Fruit fly (Drosophila melanogaster): Measurements from ENCODE around the gene x16.

x16 gene

DNA sequence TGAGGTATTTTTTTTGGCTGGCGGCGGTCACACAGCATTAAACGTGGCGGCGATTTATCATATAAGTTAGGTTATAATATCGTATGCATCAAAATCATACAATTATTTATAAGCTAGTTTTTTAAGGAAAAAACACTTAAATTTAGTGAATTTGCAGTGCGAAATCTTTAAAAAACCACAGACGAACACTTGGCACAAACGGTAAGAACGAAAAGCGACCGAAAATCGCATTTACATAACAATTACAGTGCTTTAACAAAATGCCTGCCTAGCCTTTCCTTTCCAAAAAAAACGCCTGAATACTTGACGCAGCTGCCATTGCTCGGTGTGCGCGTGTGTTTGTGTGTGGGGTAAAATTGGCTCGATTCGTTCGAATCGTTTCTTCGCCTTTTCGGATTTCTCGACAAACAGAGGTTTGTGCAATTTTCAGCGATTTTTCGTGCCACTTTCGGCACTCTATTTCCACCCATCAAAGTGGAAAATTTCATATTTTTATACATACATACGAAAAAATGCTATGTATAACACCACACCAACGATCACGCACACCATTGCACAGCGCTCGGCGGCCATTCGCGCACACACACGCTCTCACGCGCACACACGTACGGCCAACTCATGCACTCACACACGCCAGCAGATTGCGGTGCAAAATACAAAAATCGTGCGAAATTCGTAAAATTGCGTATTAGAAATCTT lies 800 bp upstream of the x16 start, which contains the start of gene Hrb27C:
TSS of gene Hrb27C (plus strand) at position 44 of the 699 bp plus-strand sequence.
- TF ChIP-seq Hr78 (GFP tag; optimal IDR thresholded peaks at IDR 0.05) = no peak
- TF ChIP-seq ap (GFP tag; IDR thresholded peaks at IDR 0.05) = no peak
- TF ChIP-seq sisA (GFP tag; IDR thresholded peaks at IDR 0.05) = no peak
- no peak for TF ChIP-seq dysf (GFP tag; IDR thresholded peaks at IDR 0.05)
- TF ChIP-seq lov (optimal IDR thresholded peaks at IDR 0.05) = no peak
- TF ChIP-seq lov (GFP tag; IDR thresholded peaks at IDR 0.05) = no peak
- TF ChIP-seq NC2β (GFP tag; optimal IDR thresholded peaks at IDR 0.05) = no peak
- no peak for TF ChIP-seq CG16813 (GFP tag; IDR thresholded peaks at IDR 0.05; ENCODE audit: partially characterized antibody)
- no peak for TF ChIP-seq CG4707 (GFP tag; optimal IDR thresholded peaks at IDR 0.05)
- no peak for TF ChIP-seq Sox100B (GFP tag; optimal IDR thresholded peaks at IDR 0.05)
- TF ChIP-seq lola (GFP tag; optimal IDR thresholded peaks at IDR 0.05) = no peak
- TF ChIP-seq Hr39 (optimal IDR thresholded peaks at IDR 0.05) = peak; percentile 50
- no peak for TF ChIP-seq repo (GFP tag; optimal IDR thresholded peaks at IDR 0.05)
- peak; percentile 96 for TF ChIP-seq CG15479 (GFP tag; optimal IDR thresholded peaks at IDR 0.05)
- TF ChIP-seq ara (GFP tag; IDR thresholded peaks at IDR 0.05) = no peak
- TF ChIP-seq Bgb (GFP tag; IDR thresholded peaks at IDR 0.05; ENCODE audit: partially characterized antibody) = peak; percentile 40; the same call in 1 of the 2 replicates
- peak; percentile 50; the same call in 1 of the 3 replicates for TF ChIP-seq Dbx (GFP tag; IDR thresholded peaks at IDR 0.05)
- TF ChIP-seq CG2120 (GFP tag; optimal IDR thresholded peaks at IDR 0.05) = no peak
- TF ChIP-seq salm (tag; optimal IDR thresholded peaks at IDR 0.05) = peak; percentile 9
- no peak for TF ChIP-seq nau (GFP tag; optimal IDR thresholded peaks at IDR 0.05)
- TF ChIP-seq luna (GFP tag; optimal IDR thresholded peaks at IDR 0.05) = no peak
- TF ChIP-seq Blimp-1 (GFP tag; optimal IDR thresholded peaks at IDR 0.05) = no peak
- no peak for TF ChIP-seq CG17829 (tag; optimal IDR thresholded peaks at IDR 0.05)
- TF ChIP-seq Nf-YB (GFP tag; optimal IDR thresholded peaks at IDR 0.05) = peak; percentile 16
- TF ChIP-seq CG15514 (GFP tag; optimal IDR thresholded peaks at IDR 0.05) = no peak
- no peak for TF ChIP-seq CG14441 (GFP tag; IDR thresholded peaks at IDR 0.05)
- no peak for TF ChIP-seq CG7987 (GFP tag; optimal IDR thresholded peaks at IDR 0.05)
- peak; percentile 91 for TF ChIP-seq Deaf1 (tag; optimal IDR thresholded peaks at IDR 0.05)
- no peak for TF ChIP-seq CG18011 (GFP tag; optimal IDR thresholded peaks at IDR 0.05)
- no peak for TF ChIP-seq Bdp1 (GFP tag; optimal IDR thresholded peaks at IDR 0.05)
- peak; percentile 74 for TF ChIP-seq YL-1 (GFP tag; optimal IDR thresholded peaks at IDR 0.05)
- peak; percentile 81 for TF ChIP-seq rib (GFP tag; IDR thresholded peaks at IDR 0.05)
- no peak for TF ChIP-seq dan (GFP tag; IDR thresholded peaks at IDR 0.05)
- no peak for TF ChIP-seq schlank (tag; optimal IDR thresholded peaks at IDR 0.05)
- TF ChIP-seq BEAF-32 (GFP tag; optimal IDR thresholded peaks at IDR 0.05) = no peak
- TF ChIP-seq bigmax (GFP tag; optimal IDR thresholded peaks at IDR 0.05) = peak; percentile 96
- TF ChIP-seq cg (GFP tag; optimal IDR thresholded peaks at IDR 0.05) = peak; percentile 97
- TF ChIP-seq ems (GFP tag; optimal IDR thresholded peaks at IDR 0.05) = no peak
- TF ChIP-seq Adf1 (GFP tag; IDR thresholded peaks at IDR 0.05) = 0 out of 2 replicates have a peak, but pooled peaks have one; percentile 7
- TF ChIP-seq Sry-β (GFP tag; optimal IDR thresholded peaks at IDR 0.05) = no peak
- TF ChIP-seq CG17568 (GFP tag; optimal IDR thresholded peaks at IDR 0.05) = peak; percentile 11
- no peak for TF ChIP-seq E2f1 (GFP tag; IDR thresholded peaks at IDR 0.05)
- no peak for TF ChIP-seq Ssrp (tag; optimal IDR thresholded peaks at IDR 0.05)
- TF ChIP-seq nmo (GFP tag; optimal IDR thresholded peaks at IDR 0.05) = no peak
- TF ChIP-seq hbn (GFP tag; IDR thresholded peaks at IDR 0.05; ENCODE audit: partially characterized antibody) = no peak
- no peak for TF ChIP-seq Hr3 (GFP tag; optimal IDR thresholded peaks at IDR 0.05)
- peak; percentile 12 for TF ChIP-seq phol (tag; optimal IDR thresholded peaks at IDR 0.05)
- TF ChIP-seq pb (GFP tag; optimal IDR thresholded peaks at IDR 0.05) = no peak
- no peak for TF ChIP-seq CG3065 (GFP tag; optimal IDR thresholded peaks at IDR 0.05)

Data from whole organism, embryonic.